Fruit fly (Drosophila melanogaster) whole organism, embryonic: ENCODE measurements around the gene UQCR-6.4L.
A peak's percentile ranks its signal among the peaks of the same experiment; 100 is the strongest.

ENCODE experiments used
- CG12219 ChIP-seq: fragments of 200-800 bp; sonication (Bioruptor generic); optimal IDR thresholded peaks from 3 replicates; lab custom pipeline; 2018; ENCODE audit warnings: missing biosample characterization, mild to moderate bottlenecking, missing genetic modification characterization
- CG12744 ChIP-seq: fragments of 200-800 bp; sonication (Bioruptor generic); optimal IDR thresholded peaks from 2 replicates; lab custom pipeline; 2016; ENCODE audit warnings: missing biosample characterization, missing genetic modification characterization
- CG13123 ChIP-seq: fragments of 200-800 bp; sonication (Bioruptor generic); optimal IDR thresholded peaks from 2 replicates; lab custom pipeline; 2016; ENCODE audit warnings: missing biosample characterization, missing genetic modification characterization
- CG13287 ChIP-seq: fragments of 200-800 bp; sonication (Bioruptor generic); IDR thresholded peaks from 2 replicates; pipeline ENCODE4 v1.3.6; 2022; ENCODE audit warnings: missing biosample characterization, missing genetic modification characterization; ENCODE audit not compliant: partially characterized antibody
- CG14860 ChIP-seq: fragments of 200-800 bp; sonication (Bioruptor generic); IDR thresholded peaks from 3 replicates; pipeline ENCODE4 v1.3.6; 2022; ENCODE audit warnings: missing biosample characterization, missing genetic modification characterization; ENCODE audit not compliant: partially characterized antibody
- CG1529 ChIP-seq: fragments of 200-800 bp; sonication (Bioruptor generic); optimal IDR thresholded peaks from 3 replicates; lab custom pipeline; 2018; ENCODE audit warnings: missing biosample characterization, missing genetic modification characterization
- CG15479 ChIP-seq: fragments of 200-800 bp; sonication (Bioruptor generic); optimal IDR thresholded peaks from 3 replicates; lab custom pipeline; 2019; ENCODE audit warnings: missing biosample characterization, mild to moderate bottlenecking, missing genetic modification characterization, moderate library complexity
- CG15601 ChIP-seq: fragments of 200-800 bp; sonication (Bioruptor generic); optimal IDR thresholded peaks from 3 replicates; lab custom pipeline; 2019; ENCODE audit warnings: missing biosample characterization, mild to moderate bottlenecking, missing genetic modification characterization, moderate library complexity
- CG17568 ChIP-seq: fragments of 200-800 bp; sonication (Bioruptor generic); optimal IDR thresholded peaks from 2 replicates; lab custom pipeline; 2018; ENCODE audit warnings: missing biosample characterization, mild to moderate bottlenecking, missing genetic modification characterization, moderate library complexity
- CG2199 ChIP-seq: fragments of 200-800 bp; sonication (Bioruptor generic); IDR thresholded peaks from 3 replicates; pipeline ENCODE4 v1.3.6; 2022; ENCODE audit warnings: missing biosample characterization, missing genetic modification characterization
- CG30431 ChIP-seq: fragments of 200-800 bp; sonication (Bioruptor generic); optimal IDR thresholded peaks from 2 replicates; lab custom pipeline; 2017; ENCODE audit warnings: missing biosample characterization, missing genetic modification characterization
- CG31365 ChIP-seq: fragments of 200-800 bp; sonication (Bioruptor generic); optimal IDR thresholded peaks from 2 replicates; lab custom pipeline; 2018; ENCODE audit warnings: missing biosample characterization, mild to moderate bottlenecking, missing genetic modification characterization
- CG32772 ChIP-seq: fragments of 200-800 bp; sonication (Bioruptor generic); IDR thresholded peaks from 2 replicates; pipeline ENCODE4 v1.3.6; 2022; ENCODE audit warnings: missing biosample characterization, missing genetic modification characterization
- CG33213 ChIP-seq: fragments of 200-800 bp; sonication (Bioruptor generic); optimal IDR thresholded peaks from 3 replicates; lab custom pipeline; 2016; ENCODE audit warnings: missing biosample characterization, missing genetic modification characterization
- CG34224 ChIP-seq: fragments of 200-800 bp; sonication (Bioruptor generic); IDR thresholded peaks from 3 replicates; pipeline ENCODE4 v1.3.6; 2022; ENCODE audit warnings: missing biosample characterization, missing genetic modification characterization; ENCODE audit not compliant: partially characterized antibody
- CG34422 ChIP-seq: fragments of 200-800 bp; sonication (Bioruptor generic); IDR thresholded peaks from 3 replicates; pipeline ENCODE4 v1.3.6; 2022; ENCODE audit warnings: missing biosample characterization, missing genetic modification characterization
- CG7271 ChIP-seq: fragments of 200-800 bp; sonication (Bioruptor generic); optimal IDR thresholded peaks from 2 replicates; lab custom pipeline; 2018; ENCODE audit warnings: missing biosample characterization, mild to moderate bottlenecking, missing genetic modification characterization, moderate library complexity
- CG7745 ChIP-seq: fragments of 200-800 bp; sonication (Bioruptor generic); optimal IDR thresholded peaks from 2 replicates; lab custom pipeline; 2018; ENCODE audit warnings: missing biosample characterization, mild to moderate bottlenecking, missing genetic modification characterization, moderate library complexity
- CG9437 ChIP-seq: fragments of 200-800 bp; sonication (Bioruptor generic); optimal IDR thresholded peaks from 2 replicates; lab custom pipeline; 2018; ENCODE audit warnings: missing biosample characterization, mild to moderate bottlenecking, missing genetic modification characterization
- CG9609 ChIP-seq: fragments of 200-800 bp; sonication (Bioruptor generic); optimal IDR thresholded peaks from 3 replicates; lab custom pipeline; 2016; ENCODE audit warnings: missing biosample characterization, missing genetic modification characterization
- CG9932 ChIP-seq: fragments of 200-800 bp; sonication (Bioruptor generic); IDR thresholded peaks from 2 replicates; pipeline ENCODE4 v1.3.6; 2022; ENCODE audit warnings: missing biosample characterization, missing genetic modification characterization
- CTCF ChIP-seq: fragments of 200-800 bp; sonication (Bioruptor generic); optimal IDR thresholded peaks from 2 replicates; lab custom pipeline; 2017; ENCODE audit warnings: missing biosample characterization, mild to moderate bottlenecking, missing genetic modification characterization, moderate library complexity
- CkIIα-i1 ChIP-seq: fragments of 200-800 bp; sonication (Bioruptor generic); IDR thresholded peaks from 2 replicates; pipeline ENCODE4 v1.3.6; 2022; ENCODE audit warnings: missing biosample characterization, missing genetic modification characterization
- D19B ChIP-seq: fragments of 200-800 bp; sonication (Bioruptor generic); optimal IDR thresholded peaks from 2 replicates; lab custom pipeline; 2017; ENCODE audit warnings: missing biosample characterization, mild to moderate bottlenecking, missing genetic modification characterization
- Dad ChIP-seq: fragments of 200-800 bp; sonication (Bioruptor generic); optimal IDR thresholded peaks from 3 replicates; lab custom pipeline; 2016; ENCODE audit warnings: missing biosample characterization, missing genetic modification characterization
- Dek ChIP-seq: fragments of 200-800 bp; sonication (Bioruptor generic); optimal IDR thresholded peaks from 3 replicates; lab custom pipeline; 2019; ENCODE audit warnings: missing biosample characterization, mild to moderate bottlenecking, missing genetic modification characterization, moderate library complexity
- Dfd ChIP-seq, 2 experiments: fragments of >200 bp; optimal IDR thresholded peaks; 2 replicates each; lab custom pipeline; 2017; ENCODE audit warnings: missing biosample characterization in 2 of 2, missing genetic modification characterization in 2 of 2
- Fer1 ChIP-seq: fragments of 200-800 bp; sonication (Bioruptor generic); optimal IDR thresholded peaks from 2 replicates; lab custom pipeline; 2017; ENCODE audit warnings: missing biosample characterization, mild to moderate bottlenecking, missing genetic modification characterization
- Hmr ChIP-seq: fragments of 200-800 bp; sonication (Bioruptor generic); optimal IDR thresholded peaks from 3 replicates; lab custom pipeline; 2017; ENCODE audit warnings: mild to moderate bottlenecking, missing biosample characterization, missing genetic modification reagents, missing genetic modification characterization
- Lpt ChIP-seq: fragments of >200 bp; optimal IDR thresholded peaks from 2 replicates; lab custom pipeline; 2018; ENCODE audit warnings: missing biosample characterization, missing genetic modification characterization
- NFAT ChIP-seq: fragments of 200-800 bp; sonication (Bioruptor generic); IDR thresholded peaks from 2 replicates; pipeline ENCODE4 v1.3.6; 2022; ENCODE audit warnings: missing biosample characterization, missing genetic modification characterization
- Nf-YC ChIP-seq: fragments of 200-800 bp; optimal IDR thresholded peaks from 3 replicates; lab custom pipeline; 2019; ENCODE audit warnings: missing biosample characterization, mild to moderate bottlenecking, missing genetic modification characterization, moderate library complexity
- Pdp1 ChIP-seq, 2 experiments: fragments of 200-800 bp; sonication (Bioruptor generic); optimal IDR thresholded peaks; 3 replicates each; lab custom pipeline; 2016; ENCODE audit warnings: missing biosample characterization in 2 of 2, missing genetic modification characterization in 2 of 2, mild to moderate bottlenecking in 1 of 2, moderate library complexity in 1 of 2
- Sox102F ChIP-seq: fragments of 200-800 bp; sonication (Bioruptor generic); optimal IDR thresholded peaks from 2 replicates; lab custom pipeline; 2018; ENCODE audit warnings: missing biosample characterization, mild to moderate bottlenecking, missing genetic modification characterization, moderate library complexity
- Taf1 ChIP-seq: fragments of 200-800 bp; sonication (Bioruptor generic); IDR thresholded peaks from 2 replicates; pipeline ENCODE4 v1.3.6; 2022; ENCODE audit warnings: missing biosample characterization, missing genetic modification characterization
- Trl ChIP-seq, 3 experiments: fragments of >200 bp in 2 of 3; fragments of 200-800 bp in 1 of 3; sonication (Bioruptor generic) in 1 of 3; optimal IDR thresholded peaks; 2 replicates in 1 of 3; 3 replicates in 2 of 3; lab custom pipeline; 2016 to 2017; ENCODE audit warnings: missing biosample characterization in 1 of 3, missing genetic modification characterization in 1 of 3
- bab2 ChIP-seq: fragments of 200-800 bp; sonication (Bioruptor generic); optimal IDR thresholded peaks from 2 replicates; lab custom pipeline; 2016; ENCODE audit warnings: missing biosample characterization, missing genetic modification characterization
- caup ChIP-seq: fragments of 200-800 bp; sonication (Bioruptor generic); optimal IDR thresholded peaks from 3 replicates; lab custom pipeline; 2017; ENCODE audit warnings: missing biosample characterization, mild to moderate bottlenecking, missing genetic modification characterization, moderate library complexity; ENCODE audit not compliant: severe bottlenecking
- ftz-f1 ChIP-seq: fragments of 200-800 bp; sonication (Bioruptor generic); optimal IDR thresholded peaks from 2 replicates; lab custom pipeline; 2016; ENCODE audit warnings: missing biosample characterization, missing genetic modification characterization
- fu2 ChIP-seq: fragments of 200-800 bp; sonication (Bioruptor generic); optimal IDR thresholded peaks from 2 replicates; lab custom pipeline; 2016; ENCODE audit warnings: missing biosample characterization, missing genetic modification characterization
- grau ChIP-seq: fragments of 200-800 bp; optimal IDR thresholded peaks from 3 replicates; lab custom pipeline; 2019; ENCODE audit warnings: missing biosample characterization, mild to moderate bottlenecking, missing genetic modification characterization, moderate library complexity
- gro ChIP-seq: fragments of 200-800 bp; sonication (Bioruptor generic); optimal IDR thresholded peaks from 2 replicates; lab custom pipeline; 2016; ENCODE audit warnings: missing biosample characterization, missing genetic modification characterization
- gt ChIP-seq: fragments of 200-800 bp; sonication (Bioruptor generic); IDR thresholded peaks from 2 replicates; pipeline ENCODE4 v1.3.6; 2022; ENCODE audit warnings: missing biosample characterization, missing genetic modification characterization
- hb ChIP-seq: fragments of 200-800 bp; sonication (Bioruptor generic); IDR thresholded peaks from 3 replicates; pipeline ENCODE4 v1.3.6; 2022; ENCODE audit warnings: missing biosample characterization, missing genetic modification characterization; ENCODE audit not compliant: partially characterized antibody
- lov ChIP-seq, 2 experiments: fragments of 200-800 bp in 1 of 2; fragments of >200 bp in 1 of 2; sonication (Bioruptor generic) in 1 of 2; IDR thresholded peaks in 1 of 2; optimal IDR thresholded peaks in 1 of 2; 2 replicates in 1 of 2; 3 replicates in 1 of 2; pipeline versions ENCODE4 v1.3.6 to Lab custom; 2017 to 2022; ENCODE audit warnings: missing biosample characterization in 1 of 2, missing genetic modification characterization in 1 of 2
- mirr ChIP-seq: fragments of 200-800 bp; sonication (Bioruptor generic); optimal IDR thresholded peaks from 3 replicates; lab custom pipeline; 2018; ENCODE audit warnings: missing biosample characterization, mild to moderate bottlenecking, missing genetic modification characterization
- pfk ChIP-seq: fragments of 200-800 bp; sonication (Bioruptor generic); optimal IDR thresholded peaks from 2 replicates; lab custom pipeline; 2018; ENCODE audit warnings: missing biosample characterization, mild to moderate bottlenecking, missing genetic modification characterization, moderate library complexity
- salm ChIP-seq: fragments of 200-800 bp; sonication (Bioruptor generic); optimal IDR thresholded peaks from 2 replicates; lab custom pipeline; 2018; ENCODE audit warnings: missing biosample characterization, mild to moderate bottlenecking, missing genetic modification characterization
- sd ChIP-seq: fragments of 200-800 bp; sonication (Bioruptor generic); optimal IDR thresholded peaks from 3 replicates; lab custom pipeline; 2018; ENCODE audit warnings: missing biosample characterization, mild to moderate bottlenecking, missing genetic modification characterization, moderate library complexity
- wor ChIP-seq: fragments of 200-800 bp; sonication (Bioruptor generic); IDR thresholded peaks from 2 replicates; pipeline ENCODE4 v1.3.6; 2022; ENCODE audit warnings: missing biosample characterization, missing genetic modification characterization

UQCR-6.4L gene

dm6 chr3L:16572208-16572607 is 5.7 kb downstream of the UQCR-6.4L start (continued):
- TF ChIP-seq Taf1 (GFP tag; lab: Robert Waterston, UW) (no peak), CG30431 (GFP tag; lab: Kevin White, UChicago) (no peak), CG34224 (GFP tag; lab: Robert Waterston, UW) (no peak), CG9932 (GFP tag; lab: Robert Waterston, UW) (no peak), CG7271 (tag; lab: Kevin White, UChicago) (no peak), CTCF (GFP tag; lab: Kevin White, UChicago) (no peak), hb (no peak), CG13287 (GFP tag; lab: Robert Waterston, UW) (peak; percentile 23; the same call in 1 of the 2 replicates), grau (peak; percentile 11), CG7745 (peak; percentile 84), Hmr (GFP tag; lab: Kevin White, UChicago) (no peak), Fer1 (peak; percentile 14), Trl (optimal IDR thresholded peaks at IDR 0.05; lab: Kevin White, UChicago) (peak; percentile 60 to 81), Trl (GFP tag; optimal IDR thresholded peaks at IDR 0.05; lab: Kevin White, UChicago) (no peak), salm (no peak), CG34422 (GFP tag; lab: Robert Waterston, UW) (no peak), bab2 (GFP tag; lab: Kevin White, UChicago) (no peak), Dad (GFP tag; lab: Kevin White, UChicago) (no peak), CG9437 (GFP tag; lab: Kevin White, UChicago) (no peak), mirr (GFP tag; lab: Kevin White, UChicago) (peak; percentile 9), CG33213 (no peak), CG14860 (GFP tag; lab: Robert Waterston, UW) (no peak), CG32772 (GFP tag; lab: Robert Waterston, UW) (no peak), D19B (GFP tag; lab: Kevin White, UChicago) (no peak), CkIIα-i1 (GFP tag; lab: Robert Waterston, UW) (no peak), gt (GFP tag; lab: Robert Waterston, UW) (no peak), gro (GFP tag; lab: Kevin White, UChicago) (peak; percentile 56), Pdp1 (GFP tag; optimal IDR thresholded peaks at IDR 0.05; lab: Kevin White, UChicago) (peak in 1 of 2 experiments; percentile 75), CG17568 (GFP tag; lab: Kevin White, UChicago) (peak; percentile 9), pfk (GFP tag; lab: Kevin White, UChicago) (no peak), CG13123 (GFP tag; lab: Kevin White, UChicago) (no peak), Dfd (GFP tag; optimal IDR thresholded peaks at IDR 0.05; lab: Kevin White, UChicago) (no peak), lov (optimal IDR thresholded peaks at IDR 0.05; lab: Kevin White, UChicago) (no peak), lov (GFP tag; IDR thresholded peaks at IDR 0.05; lab: Robert Waterston, UW) (no peak), CG1529 (GFP tag; lab: Kevin White, UChicago) (no peak), CG15601 (tag; lab: Kevin White, UChicago) (peak; percentile 27), CG2199 (GFP tag; lab: Robert Waterston, UW) (0 out of 3 replicates have a peak, but pooled peaks have one; percentile 42), caup (GFP tag; lab: Kevin White, UChicago) (peak; percentile 2), CG15479 (GFP tag; lab: Kevin White, UChicago) (no peak), CG12744 (GFP tag; lab: Kevin White, UChicago) (no peak), CG12219 (GFP tag; lab: Kevin White, UChicago) (no peak), NFAT (GFP tag; lab: Robert Waterston, UW) (peak; percentile 54; the same call in 1 of the 2 replicates), Lpt (GFP tag; lab: Kevin White, UChicago) (no peak), Nf-YC (peak; percentile 1), fu2 (GFP tag; lab: Kevin White, UChicago) (no peak), CG9609 (no peak), CG31365 (tag; lab: Kevin White, UChicago) (no peak), ftz-f1 (GFP tag; lab: Kevin White, UChicago) (no peak), wor (no peak), sd (peak; percentile 26), Sox102F (GFP tag; lab: Kevin White, UChicago) (no peak), Dek (tag; lab: Kevin White, UChicago) (no peak)
